Fruit fly (Drosophila melanogaster) whole organism, embryonic: Measurements from ENCODE around the gene Gr89a.

Source experiments
- B-H2 ChIP-seq: fragments of 200-800 bp; sonication (Bioruptor generic); optimal IDR thresholded peaks from 2 replicates; lab custom pipeline; 2018; ENCODE audit warnings: missing biosample characterization, mild to moderate bottlenecking, missing genetic modification characterization
- CG10654 ChIP-seq: fragments of 200-800 bp; sonication (Bioruptor generic); optimal IDR thresholded peaks from 2 replicates; lab custom pipeline; 2016; ENCODE audit warnings: missing biosample characterization, missing genetic modification characterization
- CG10959 ChIP-seq: fragments of 200-800 bp; sonication (Bioruptor generic); IDR thresholded peaks from 2 replicates; pipeline ENCODE4 v1.3.6; 2022; ENCODE audit warnings: missing biosample characterization, missing genetic modification characterization
- CG11085 ChIP-seq: fragments of 200-800 bp; sonication (Bioruptor generic); IDR thresholded peaks from 2 replicates; pipeline ENCODE4 v1.3.6; 2022; ENCODE audit warnings: missing biosample characterization, missing genetic modification characterization
- CG11456 ChIP-seq: fragments of 200-800 bp; sonication (Bioruptor generic); IDR thresholded peaks from 3 replicates; pipeline ENCODE4 v1.3.6; 2022; ENCODE audit warnings: missing biosample characterization, missing genetic modification characterization
- CG12104 ChIP-seq: fragments of 200-800 bp; sonication (Bioruptor generic); optimal IDR thresholded peaks from 3 replicates; lab custom pipeline; 2016; ENCODE audit warnings: missing biosample characterization, missing genetic modification characterization
- CG12155 ChIP-seq: fragments of 200-800 bp; sonication (Bioruptor generic); optimal IDR thresholded peaks from 3 replicates; lab custom pipeline; 2016; ENCODE audit warnings: missing biosample characterization, missing genetic modification characterization
- CG2129 ChIP-seq: fragments of 200-800 bp; sonication (Bioruptor generic); IDR thresholded peaks from 2 replicates; pipeline ENCODE4 v1.3.6; 2022; ENCODE audit warnings: missing biosample characterization, missing genetic modification characterization; ENCODE audit not compliant: partially characterized antibody
- CG3065 ChIP-seq: fragments of 200-800 bp; sonication (Bioruptor generic); optimal IDR thresholded peaks from 2 replicates; lab custom pipeline; 2016; ENCODE audit warnings: missing biosample characterization, missing genetic modification characterization
- CG3281 ChIP-seq: fragments of 200-800 bp; sonication (Bioruptor generic); optimal IDR thresholded peaks from 3 replicates; lab custom pipeline; 2017; ENCODE audit warnings: missing biosample characterization, mild to moderate bottlenecking, missing genetic modification characterization
- CG33557 ChIP-seq: fragments of 200-800 bp; sonication (Bioruptor generic); optimal IDR thresholded peaks from 2 replicates; lab custom pipeline; 2019; ENCODE audit warnings: missing biosample characterization, mild to moderate bottlenecking, missing genetic modification characterization, moderate library complexity
- CG3407 ChIP-seq: fragments of 200-800 bp; sonication (Bioruptor generic); optimal IDR thresholded peaks from 2 replicates; lab custom pipeline; 2018; ENCODE audit warnings: missing biosample characterization, mild to moderate bottlenecking, missing genetic modification characterization
- CG4328 ChIP-seq: fragments of 200-800 bp; sonication (Bioruptor generic); optimal IDR thresholded peaks from 3 replicates; lab custom pipeline; 2017; ENCODE audit warnings: missing biosample characterization, missing genetic modification reagents, missing genetic modification characterization
- CG4820 ChIP-seq: fragments of 200-800 bp; sonication (Bioruptor generic); optimal IDR thresholded peaks from 3 replicates; lab custom pipeline; 2016; ENCODE audit warnings: missing biosample characterization, missing genetic modification characterization
- CG6254 ChIP-seq: fragments of 200-800 bp; sonication (Bioruptor generic); optimal IDR thresholded peaks from 3 replicates; lab custom pipeline; 2017; ENCODE audit warnings: mild to moderate bottlenecking, missing biosample characterization, missing genetic modification reagents, missing genetic modification characterization
- CG6689 ChIP-seq: fragments of 200-800 bp; sonication (Bioruptor generic); IDR thresholded peaks from 2 replicates; pipeline ENCODE4 v1.3.6; 2022; ENCODE audit warnings: missing biosample characterization, missing genetic modification characterization
- CG6791 ChIP-seq: fragments of 200-800 bp; sonication (Bioruptor generic); IDR thresholded peaks from 3 replicates; pipeline ENCODE4 v1.3.6; 2022; ENCODE audit warnings: missing biosample characterization, missing genetic modification characterization; ENCODE audit not compliant: partially characterized antibody
- CG8944 ChIP-seq: fragments of 200-800 bp; sonication (Bioruptor generic); optimal IDR thresholded peaks from 3 replicates; lab custom pipeline; 2016; ENCODE audit warnings: missing biosample characterization, missing genetic modification characterization
- CkIIα-i1 ChIP-seq: fragments of 200-800 bp; sonication (Bioruptor generic); IDR thresholded peaks from 2 replicates; pipeline ENCODE4 v1.3.6; 2022; ENCODE audit warnings: missing biosample characterization, missing genetic modification characterization
- CrebB ChIP-seq: fragments of 200-800 bp; sonication (Bioruptor generic); optimal IDR thresholded peaks from 3 replicates; lab custom pipeline; 2018; ENCODE audit warnings: missing biosample characterization, mild to moderate bottlenecking, missing genetic modification characterization
- Ets97D ChIP-seq: fragments of 200-800 bp; sonication (Bioruptor generic); optimal IDR thresholded peaks from 3 replicates; lab custom pipeline; 2016; ENCODE audit warnings: missing biosample characterization, missing genetic modification characterization
- Fer3 ChIP-seq: fragments of 200-800 bp; sonication (Bioruptor generic); optimal IDR thresholded peaks from 2 replicates; lab custom pipeline; 2018; ENCODE audit warnings: missing biosample characterization, mild to moderate bottlenecking, missing genetic modification characterization, moderate library complexity
- Gsc ChIP-seq: fragments of 200-800 bp; sonication (Bioruptor generic); IDR thresholded peaks from 2 replicates; pipeline ENCODE4 v1.3.6; 2022; ENCODE audit warnings: missing biosample characterization, missing genetic modification characterization
- Lhr ChIP-seq: fragments of 200-800 bp; sonication (Bioruptor generic); optimal IDR thresholded peaks from 3 replicates; lab custom pipeline; 2017; ENCODE audit warnings: mild to moderate bottlenecking, missing biosample characterization, missing genetic modification reagents, missing genetic modification characterization
- MESR4 ChIP-seq: fragments of 200-800 bp; sonication (Bioruptor generic); optimal IDR thresholded peaks from 2 replicates; lab custom pipeline; 2018; ENCODE audit warnings: missing biosample characterization, mild to moderate bottlenecking, missing genetic modification characterization, moderate library complexity
- Med ChIP-seq: fragments of 200-800 bp; sonication (Bioruptor generic); peaks from one replicate; lab custom pipeline; 2016; ENCODE audit warnings: missing biosample characterization, missing genetic modification characterization, mild to moderate bottlenecking, inconsistent platforms, moderate library complexity
- Mrtf ChIP-seq: fragments of 200-800 bp; sonication (Bioruptor generic); IDR thresholded peaks from 3 replicates; pipeline ENCODE4 v1.3.6; 2022; ENCODE audit warnings: missing biosample characterization, missing genetic modification characterization
- NFAT ChIP-seq: fragments of 200-800 bp; sonication (Bioruptor generic); IDR thresholded peaks from 2 replicates; pipeline ENCODE4 v1.3.6; 2022; ENCODE audit warnings: missing biosample characterization, missing genetic modification characterization
- Oaz ChIP-seq: fragments of 200-800 bp; sonication (Bioruptor generic); IDR thresholded peaks from 2 replicates; pipeline ENCODE4 v1.3.6; 2022; ENCODE audit warnings: missing biosample characterization, missing genetic modification characterization
- Sin3A ChIP-seq: fragments of >200 bp; optimal IDR thresholded peaks from 2 replicates; lab custom pipeline; 2018
- Taf1 ChIP-seq: fragments of 200-800 bp; sonication (Bioruptor generic); IDR thresholded peaks from 2 replicates; pipeline ENCODE4 v1.3.6; 2022; ENCODE audit warnings: missing biosample characterization, missing genetic modification characterization
- ase ChIP-seq: fragments of 200-800 bp; sonication (Bioruptor generic); IDR thresholded peaks from 3 replicates; pipeline ENCODE4 v1.3.6; 2022; ENCODE audit warnings: missing biosample characterization, missing genetic modification characterization
- ash1 ChIP-seq: fragments of 200-800 bp; sonication (Bioruptor generic); optimal IDR thresholded peaks from 2 replicates; lab custom pipeline; 2018; ENCODE audit warnings: missing biosample characterization, mild to moderate bottlenecking, missing genetic modification characterization
- crc ChIP-seq: fragments of 200-800 bp; sonication (Bioruptor generic); optimal IDR thresholded peaks from 2 replicates; lab custom pipeline; 2016; ENCODE audit warnings: missing biosample characterization, missing genetic modification characterization
- croc ChIP-seq: fragments of 200-800 bp; sonication (Bioruptor generic); conservative IDR thresholded peaks from 3 replicates; pipeline ENCODE4 v1.3.6; 2022; ENCODE audit warnings: missing biosample characterization, missing genetic modification characterization
- disco-r ChIP-seq: fragments of 200-800 bp; sonication (Bioruptor generic); optimal IDR thresholded peaks from 2 replicates; lab custom pipeline; 2016; ENCODE audit warnings: missing biosample characterization, missing genetic modification characterization
- esg ChIP-seq: fragments of 200-800 bp; sonication (Bioruptor generic); conservative IDR thresholded peaks from 2 replicates; pipeline ENCODE4 v1.3.6; 2022; ENCODE audit warnings: missing biosample characterization, missing genetic modification characterization
- ewg ChIP-seq: fragments of 200-800 bp; sonication (Bioruptor generic); optimal IDR thresholded peaks from 3 replicates; lab custom pipeline; 2017; ENCODE audit warnings: mild to moderate bottlenecking, missing biosample characterization, missing genetic modification reagents, missing genetic modification characterization
- fd102C ChIP-seq: fragments of 200-800 bp; sonication (Bioruptor generic); optimal IDR thresholded peaks from 2 replicates; lab custom pipeline; 2018; ENCODE audit warnings: missing biosample characterization, mild to moderate bottlenecking, missing genetic modification characterization, moderate library complexity
- fru ChIP-seq: fragments of >200 bp; optimal IDR thresholded peaks from 2 replicates; lab custom pipeline; 2017
- h ChIP-seq: fragments of >200 bp; optimal IDR thresholded peaks from 2 replicates; lab custom pipeline; 2017
- hbn ChIP-seq: fragments of 200-800 bp; sonication (Bioruptor generic); IDR thresholded peaks from 2 replicates; pipeline ENCODE4 v1.3.6; 2022; ENCODE audit warnings: missing biosample characterization, missing genetic modification characterization; ENCODE audit not compliant: partially characterized antibody
- jigr1 ChIP-seq: fragments of 200-800 bp; sonication (Bioruptor generic); IDR thresholded peaks from 3 replicates; pipeline ENCODE4 v1.3.6; 2022; ENCODE audit warnings: missing biosample characterization, missing genetic modification characterization
- maf-S ChIP-seq: fragments of 200-800 bp; sonication (Bioruptor generic); optimal IDR thresholded peaks from 2 replicates; lab custom pipeline; 2016; ENCODE audit warnings: missing biosample characterization, missing genetic modification characterization
- prd ChIP-seq, 3 experiments: fragments of >200 bp in 2 of 3; fragments of 200-800 bp in 1 of 3; sonication (Bioruptor generic) in 1 of 3; optimal IDR thresholded peaks in 2 of 3; IDR thresholded peaks in 1 of 3; 2 replicates in 2 of 3; 3 replicates in 1 of 3; pipeline versions ENCODE4 v1.3.6 to Lab custom; 2017 to 2022; ENCODE audit warnings: missing biosample characterization in 1 of 3, missing genetic modification characterization in 1 of 3
- rib ChIP-seq: fragments of 200-800 bp; sonication (Bioruptor generic); IDR thresholded peaks from 2 replicates; pipeline ENCODE4 v1.3.6; 2022; ENCODE audit warnings: missing biosample characterization, missing genetic modification characterization
- stc ChIP-seq: fragments of 200-800 bp; sonication (Bioruptor generic); IDR thresholded peaks from 2 replicates; pipeline ENCODE4 v1.3.6; 2022; ENCODE audit warnings: missing biosample characterization, missing genetic modification characterization
- usp ChIP-seq: fragments of >200 bp; optimal IDR thresholded peaks from 2 replicates; lab custom pipeline; 2017; ENCODE audit warnings: missing biosample characterization, missing genetic modification characterization
- wek ChIP-seq: fragments of 200-800 bp; sonication (Bioruptor generic); optimal IDR thresholded peaks from 3 replicates; lab custom pipeline; 2018; ENCODE audit warnings: missing biosample characterization, mild to moderate bottlenecking, missing genetic modification characterization, moderate library complexity

Gene Gr89a

dm6 chr3R:16510128-16510527, 11.4 kb upstream of the Gr89a start (continued):
- peak; percentile 54 for TF ChIP-seq Med (GFP tag; lab: Kevin White, UChicago)
- no peak for TF ChIP-seq CG3065
- no peak for TF ChIP-seq CG4328 (GFP tag; lab: Kevin White, UChicago)
- no peak for TF ChIP-seq CG33557 (GFP tag; lab: Kevin White, UChicago)
- no peak for TF ChIP-seq disco-r (GFP tag; lab: Kevin White, UChicago)
- TF ChIP-seq CkIIα-i1 (GFP tag; lab: Robert Waterston, UW) = no peak
- no peak for TF ChIP-seq Lhr (GFP tag; lab: Kevin White, UChicago)
- TF ChIP-seq CrebB (tag; lab: Kevin White, UChicago) = no peak
- TF ChIP-seq CG11456 (GFP tag; lab: Robert Waterston, UW) = no peak
- TF ChIP-seq wek (GFP tag; lab: Kevin White, UChicago) = no peak
- no peak for TF ChIP-seq fd102C (GFP tag; lab: Kevin White, UChicago)
- no peak for TF ChIP-seq CG11085 (GFP tag; lab: Robert Waterston, UW)
- no peak for TF ChIP-seq MESR4
- no peak for TF ChIP-seq CG3281 (GFP tag; lab: Kevin White, UChicago)
- TF ChIP-seq CG2129 (GFP tag; lab: Robert Waterston, UW) = no peak
- TF ChIP-seq Mrtf = no peak
- peak; percentile 45 for TF ChIP-seq Fer3 (tag; lab: Kevin White, UChicago)
- 0 out of 2 replicates have a peak, but pooled peaks have one; percentile 20 for TF ChIP-seq esg (GFP tag; lab: Robert Waterston, UW)
- no peak for TF ChIP-seq CG6791 (GFP tag; lab: Robert Waterston, UW)
- no peak for TF ChIP-seq NFAT (GFP tag; lab: Robert Waterston, UW)
- TF ChIP-seq CG10959 = no peak
- TF ChIP-seq CG3407 = no peak
- TF ChIP-seq CG6689 (GFP tag; lab: Robert Waterston, UW) = no peak
- no peak for TF ChIP-seq croc (GFP tag; lab: Robert Waterston, UW)
- no peak for TF ChIP-seq Ets97D (GFP tag; lab: Kevin White, UChicago)
- TF ChIP-seq h = no peak
- no peak for TF ChIP-seq hbn (GFP tag; lab: Robert Waterston, UW)
- TF ChIP-seq stc (GFP tag; lab: Robert Waterston, UW) = no peak
- no peak for TF ChIP-seq jigr1
- no peak for TF ChIP-seq ewg
- TF ChIP-seq CG4820 = peak; percentile 10
- TF ChIP-seq CG10654 (GFP tag; lab: Kevin White, UChicago) = peak; percentile 6
- TF ChIP-seq CG6254 (GFP tag; lab: Kevin White, UChicago) = no peak
- TF ChIP-seq CG12104 (GFP tag; lab: Kevin White, UChicago) = no peak
- no peak for TF ChIP-seq Oaz (GFP tag; lab: Robert Waterston, UW)
- TF ChIP-seq usp (GFP tag; lab: Kevin White, UChicago) = no peak
- no peak for TF ChIP-seq B-H2 (GFP tag; lab: Kevin White, UChicago)
- TF ChIP-seq Sin3A (lab: Kevin White, UChicago) = no peak
- no peak for TF ChIP-seq maf-S (GFP tag; lab: Kevin White, UChicago)
- no peak for TF ChIP-seq ash1 (GFP tag; lab: Kevin White, UChicago)
- no peak for TF ChIP-seq fru (lab: Kevin White, UChicago)
- no peak for TF ChIP-seq Gsc (GFP tag; lab: Robert Waterston, UW)
- no peak for TF ChIP-seq rib (GFP tag; lab: Robert Waterston, UW)
- no peak for TF ChIP-seq CG12155
- TF ChIP-seq CG8944 (GFP tag; lab: Kevin White, UChicago) = no peak
- no peak for TF ChIP-seq crc (GFP tag; lab: Kevin White, UChicago)
- TF ChIP-seq Taf1 (GFP tag; lab: Robert Waterston, UW) = no peak
- TF ChIP-seq prd (optimal IDR thresholded peaks at IDR 0.05; lab: Kevin White, UChicago) = no peak
- no peak for TF ChIP-seq prd (GFP tag; IDR thresholded peaks at IDR 0.05; lab: Robert Waterston, UW)
- no peak for TF ChIP-seq ase (GFP tag; lab: Robert Waterston, UW)
